Fruit fly (Drosophila melanogaster): ENCODE data around the gene CG33189.

CG33189 gene

dm6 chr3R:8823761-8824499 lies 43.3 kb upstream of the CG33189 start, which contains the start of the genes IscU and CG8379 (continued):
- TF ChIP-seq insv (GFP tag; optimal IDR thresholded peaks at IDR 0.05) = peak in 1 of 2 experiments; percentile 3
- TF ChIP-seq schlank (tag; optimal IDR thresholded peaks at IDR 0.05) = no peak
- no peak for TF ChIP-seq mirr (GFP tag; optimal IDR thresholded peaks at IDR 0.05)
- peak; percentile 73 for TF ChIP-seq unc-4 (GFP tag; IDR thresholded peaks at IDR 0.05; ENCODE audit: partially characterized antibody)
- TF ChIP-seq bigmax (GFP tag; optimal IDR thresholded peaks at IDR 0.05) = no peak
- TF ChIP-seq Rfx (GFP tag; IDR thresholded peaks at IDR 0.05) = no peak
- peak; percentile 43 for TF ChIP-seq phol (tag; optimal IDR thresholded peaks at IDR 0.05)
- TF ChIP-seq CG9437 (GFP tag; optimal IDR thresholded peaks at IDR 0.05) = no peak
- TF ChIP-seq CG7556 (GFP tag; optimal IDR thresholded peaks at IDR 0.05) = no peak
- TF ChIP-seq CG14050 (GFP tag; IDR thresholded peaks at IDR 0.05) = no peak
- no peak for TF ChIP-seq CG4730 (GFP tag; IDR thresholded peaks at IDR 0.05)
- TF ChIP-seq jumu (GFP tag; optimal IDR thresholded peaks at IDR 0.05) = no peak
- TF ChIP-seq tll (GFP tag; optimal IDR thresholded peaks at IDR 0.05) = no peak
- TF ChIP-seq nom (GFP tag; optimal IDR thresholded peaks at IDR 0.05) = no peak
- no peak for TF ChIP-seq CG17802 (tag; optimal IDR thresholded peaks at IDR 0.05)
- no peak for TF ChIP-seq pum (GFP tag; optimal IDR thresholded peaks at IDR 0.05)
- no peak for TF ChIP-seq gce (GFP tag; IDR thresholded peaks at IDR 0.05)
- TF ChIP-seq Doc3 (GFP tag; IDR thresholded peaks at IDR 0.05; ENCODE audit: partially characterized antibody) = peak; percentile 56; the same call in 1 of the 3 replicates
- TF ChIP-seq dpn (GFP tag; optimal IDR thresholded peaks at IDR 0.05) = no peak
- TF ChIP-seq CG4424 (GFP tag; optimal IDR thresholded peaks at IDR 0.05) = no peak
- no peak for TF ChIP-seq CG10654 (GFP tag; optimal IDR thresholded peaks at IDR 0.05)
- TF ChIP-seq NfI (GFP tag; optimal IDR thresholded peaks at IDR 0.05) = no peak
- TF ChIP-seq CG7357 (GFP tag; IDR thresholded peaks at IDR 0.05) = no peak
- no peak for TF ChIP-seq onecut (GFP tag; IDR thresholded peaks at IDR 0.05)
- no peak for TF ChIP-seq z (GFP tag; IDR thresholded peaks at IDR 0.05)
- peak; percentile 8 for TF ChIP-seq corto (GFP tag; optimal IDR thresholded peaks at IDR 0.05)
- TF ChIP-seq Awh (GFP tag; IDR thresholded peaks at IDR 0.05) = no peak
- TF ChIP-seq CG9609 (GFP tag; optimal IDR thresholded peaks at IDR 0.05) = no peak
- no peak for TF ChIP-seq jigr1 (GFP tag; IDR thresholded peaks at IDR 0.05)
- TF ChIP-seq ato (GFP tag; IDR thresholded peaks at IDR 0.05; ENCODE audit: partially characterized antibody) = peak; percentile 15; the same call in 1 of the 2 replicates
- TF ChIP-seq CG1603 (tag; optimal IDR thresholded peaks at IDR 0.05) = no peak
- no peak for TF ChIP-seq peb (GFP tag; IDR thresholded peaks at IDR 0.05)
- no peak for TF ChIP-seq CG18599 (GFP tag; optimal IDR thresholded peaks at IDR 0.05)
- no peak for TF ChIP-seq dati (GFP tag; IDR thresholded peaks at IDR 0.05)
- no peak for TF ChIP-seq B-H1 (GFP tag; IDR thresholded peaks at IDR 0.05)
- peak; percentile 70 for TF ChIP-seq knrl (GFP tag; IDR thresholded peaks at IDR 0.05; ENCODE audit: partially characterized antibody)
- no peak for TF ChIP-seq CG32767 (GFP tag; IDR thresholded peaks at IDR 0.05)
- peak; percentile 60 for TF ChIP-seq CG15601 (tag; optimal IDR thresholded peaks at IDR 0.05)
- no peak for TF ChIP-seq CG31388 (GFP tag; optimal IDR thresholded peaks at IDR 0.05)
- no peak for TF ChIP-seq Atf6 (GFP tag; IDR thresholded peaks at IDR 0.05)
- no peak for TF ChIP-seq B-H2 (GFP tag; optimal IDR thresholded peaks at IDR 0.05)
- no peak for TF ChIP-seq CG6854 (GFP tag; optimal IDR thresholded peaks at IDR 0.05)
- TF ChIP-seq Pdp1 (GFP tag; optimal IDR thresholded peaks at IDR 0.05) = peak in 1 of 2 experiments; percentile 86
- no peak for TF ChIP-seq kay (GFP tag; optimal IDR thresholded peaks at IDR 0.05)
- TF ChIP-seq Lhr (GFP tag; optimal IDR thresholded peaks at IDR 0.05) = peak; percentile 58
- TF ChIP-seq Hr78 (GFP tag; optimal IDR thresholded peaks at IDR 0.05) = no peak
- TF ChIP-seq crc (GFP tag; optimal IDR thresholded peaks at IDR 0.05) = no peak
- no peak for TF ChIP-seq CG9876 (GFP tag; optimal IDR thresholded peaks at IDR 0.05)
- no peak for TF ChIP-seq gcm (GFP tag; optimal IDR thresholded peaks at IDR 0.05)

Measured in whole organism, embryonic.